Fruit fly (Drosophila melanogaster): ENCODE data around the gene SLIRP1.
A peak's percentile ranks its signal among the peaks of the same experiment; 100 is the strongest.

DNA sequence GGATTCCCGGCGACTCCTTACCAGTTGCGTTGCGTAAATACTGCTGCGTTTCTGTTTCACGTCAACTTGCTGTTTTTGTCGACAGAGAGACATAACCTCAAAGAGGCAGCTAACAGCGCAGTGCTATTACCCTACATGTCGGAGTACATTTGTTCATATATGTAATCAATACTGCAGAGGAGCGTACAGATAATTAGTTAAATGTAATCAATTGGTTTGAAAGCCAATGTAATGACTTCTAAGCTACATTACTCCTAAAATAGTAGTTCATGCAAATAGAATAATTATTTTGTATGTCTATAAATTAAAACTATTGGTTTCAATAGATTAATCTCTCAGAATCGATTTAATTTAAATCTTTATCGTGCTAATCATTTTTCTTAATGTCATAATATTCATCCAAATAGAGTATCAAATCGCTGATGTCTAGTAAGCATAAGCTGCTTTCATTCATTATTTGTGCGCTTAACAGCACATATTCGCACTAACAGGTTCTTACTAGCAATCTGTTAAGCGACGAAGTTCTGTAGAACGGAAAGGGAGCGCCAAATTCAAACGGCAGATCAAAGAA lies at the start of gene SLIRP1, which contains the start of gene anox:
- TF ChIP-seq CG33017 (tag; optimal IDR thresholded peaks at IDR 0.05) (peak; percentile 67), Clk (GFP tag; optimal IDR thresholded peaks at IDR 0.05) (peak; percentile 16), Crg-1 (GFP tag; optimal IDR thresholded peaks at IDR 0.05) (peak; percentile 84), tj (GFP tag; optimal IDR thresholded peaks at IDR 0.05) (peak; percentile 85), pad (GFP tag; optimal IDR thresholded peaks at IDR 0.05) (peak; percentile 75), toe (GFP tag; optimal IDR thresholded peaks at IDR 0.05) (peak; percentile 67), CG5204 (GFP tag; optimal IDR thresholded peaks at IDR 0.05) (peak; percentile 77), CG7045 (GFP tag; optimal IDR thresholded peaks at IDR 0.05) (peak; percentile 65), cic (GFP tag; optimal IDR thresholded peaks at IDR 0.05) (peak; percentile 76)

Measured in whole organism, adult.